Worm (Caenorhabditis elegans): ENCODE data around the gene ZK1290.10.

- no peak for TF ChIP-seq sptf-1 (tag; optimal IDR thresholded peaks at IDR 0.05)
- TF ChIP-seq elt-3 (tag; optimal IDR thresholded peaks at IDR 0.05), result no peak
- TF ChIP-seq lin-13 (tag; optimal IDR thresholded peaks at IDR 0.05), result no peak
- TF ChIP-seq ztf-11 (tag; optimal IDR thresholded peaks at IDR 0.05), result no peak
- TF ChIP-seq nhr-2 (tag; optimal IDR thresholded peaks at IDR 0.05), result no peak
- TF ChIP-seq ces-1 (GFP tag; optimal IDR thresholded peaks at IDR 0.05), result no peak
- TF ChIP-seq snpc-4 (tag; optimal IDR thresholded peaks at IDR 0.05), result no peak
- no peak for TF ChIP-seq sem-2 (GFP tag; optimal IDR thresholded peaks at IDR 0.05)
- no peak for TF ChIP-seq hlh-1 (tag; optimal IDR thresholded peaks at IDR 0.05)
- TF ChIP-seq mab-5 (tag; optimal IDR thresholded peaks at IDR 0.05), result no peak
- no peak for TF ChIP-seq unc-39 (tag; optimal IDR thresholded peaks at IDR 0.05)
These were observed 1.7 kb upstream of the ZK1290.10 start, which contains the start of gene ZK1290.14 for ce11 chrII:7555454-7555853.

Data from whole organism, mixed stage, embryonic.